Worm (Caenorhabditis elegans) whole organism, L4 larva: ENCODE results near the gene fbxb-98.

ENCODE experiments used
- D1046.2 ChIP-seq: fragments of 200-800 bp; sonication (Bioruptor generic); IDR thresholded peaks from 2 replicates; pipeline ENCODE4 v1.3.6; 2022; ENCODE audit warnings: missing genetic modification characterization, missing compliant biosample characterization
- F10B5.3 ChIP-seq: sonication (generic microtip); optimal IDR thresholded peaks from 2 replicates; lab custom pipeline; 2016; ENCODE audit warnings: mild to moderate bottlenecking, missing genetic modification characterization, missing compliant biosample characterization
- F44E2.7 ChIP-seq: fragments of 200-800 bp; sonication (Bioruptor generic); IDR thresholded peaks from 2 replicates; pipeline ENCODE4 v2.1.2; 2022; ENCODE audit warnings: missing genetic modification characterization, missing compliant biosample characterization
- T20F7.1 ChIP-seq: fragments of 200-800 bp; sonication (Bioruptor generic); optimal IDR thresholded peaks from 2 replicates; lab custom pipeline; 2018; ENCODE audit warnings: mild to moderate bottlenecking, missing genetic modification characterization, missing compliant biosample characterization
- T26A8.4 ChIP-seq: fragments of 200-800 bp; sonication (Bioruptor generic); IDR thresholded peaks from 2 replicates; pipeline ENCODE4 v1.3.6; 2022; ENCODE audit warnings: missing genetic modification characterization, missing compliant biosample characterization
- Y48G9A.11 ChIP-seq: fragments of 200-800 bp; sonication (Bioruptor generic); IDR thresholded peaks from 2 replicates; pipeline ENCODE4 v1.3.6; 2022; ENCODE audit warnings: missing genetic modification reagents, missing genetic modification characterization, missing compliant biosample characterization
- attf-4 ChIP-seq: sonication (generic microtip); optimal IDR thresholded peaks from 3 replicates; lab custom pipeline; 2017; ENCODE audit warnings: missing biosample characterization, missing genetic modification characterization
- ceh-32 ChIP-seq: sonication (generic microtip); optimal IDR thresholded peaks from 2 replicates; lab custom pipeline; 2016; ENCODE audit warnings: mild to moderate bottlenecking, missing genetic modification characterization, missing compliant biosample characterization; ENCODE audit not compliant: poor library complexity
- daf-12 ChIP-seq: fragments of 150-350 bp; optimal IDR thresholded peaks from 2 replicates; lab custom pipeline; 2014; ENCODE audit warnings: missing biosample characterization, missing genetic modification reagents, missing genetic modification characterization
- daf-16 ChIP-seq, 3 experiments: sonication (generic microtip); optimal IDR thresholded peaks; 2 replicates each; lab custom pipeline; 2016 to 2017; ENCODE audit warnings: missing genetic modification characterization in 3 of 3, missing genetic modification reagents in 3 of 3, mild to moderate bottlenecking in 2 of 3, missing compliant biosample characterization in 2 of 3, missing biosample characterization in 1 of 3, moderate library complexity in 1 of 3
- dmd-6 ChIP-seq: fragments of 200-800 bp; sonication (Bioruptor generic); IDR thresholded peaks from 2 replicates; pipeline ENCODE4 v1.3.6; 2022; ENCODE audit warnings: missing genetic modification reagents, missing genetic modification characterization, missing compliant biosample characterization
- egl-27 ChIP-seq: sonication (generic microtip); optimal IDR thresholded peaks from 3 replicates; lab custom pipeline; 2017; ENCODE audit warnings: missing biosample characterization, missing genetic modification reagents, missing genetic modification characterization
- fkh-10 ChIP-seq: fragments of 150-350 bp; optimal IDR thresholded peaks from 2 replicates; lab custom pipeline; 2014; ENCODE audit warnings: missing biosample characterization, missing genetic modification reagents, missing genetic modification characterization
- hlh-11 ChIP-seq: fragments of 200-800 bp; sonication (Bioruptor generic); optimal IDR thresholded peaks from 2 replicates; lab custom pipeline; 2018; ENCODE audit warnings: mild to moderate bottlenecking, missing genetic modification characterization, missing compliant biosample characterization
- hlh-30 ChIP-seq: sonication (generic microtip); optimal IDR thresholded peaks from 2 replicates; lab custom pipeline; 2017; ENCODE audit warnings: antibody characterized with exemption, mild to moderate bottlenecking, missing genetic modification characterization, missing compliant biosample characterization; ENCODE audit not compliant: insufficient read depth
- hmg-1.1 ChIP-seq: fragments of 200-800 bp; sonication (Bioruptor generic); IDR thresholded peaks from 2 replicates; pipeline ENCODE4 v1.3.6; 2022; ENCODE audit warnings: missing genetic modification reagents, missing genetic modification characterization, missing compliant biosample characterization
- lin-29 ChIP-seq: fragments of 200-800 bp; sonication (Bioruptor generic); IDR thresholded peaks from 2 replicates; pipeline ENCODE4 v1.3.6; 2022; ENCODE audit warnings: missing genetic modification reagents, missing genetic modification characterization, missing compliant biosample characterization
- nhr-10 ChIP-seq: fragments of 150-350 bp; optimal IDR thresholded peaks from 2 replicates; lab custom pipeline; 2014; ENCODE audit warnings: missing biosample characterization, missing genetic modification characterization
- nhr-111 ChIP-seq: fragments of 200-800 bp; sonication (Bioruptor generic); optimal IDR thresholded peaks from 2 replicates; lab custom pipeline; 2018; ENCODE audit warnings: mild to moderate bottlenecking, missing genetic modification characterization, missing compliant biosample characterization
- nhr-25 ChIP-seq: sonication (generic microtip); optimal IDR thresholded peaks from 2 replicates; lab custom pipeline; 2017; ENCODE audit warnings: missing genetic modification characterization, mild to moderate bottlenecking, missing compliant biosample characterization, antibody characterized with exemption, moderate library complexity, borderline replicate concordance; ENCODE audit not compliant: insufficient read depth
- nhr-28 ChIP-seq: fragments of 150-350 bp; optimal IDR thresholded peaks from 2 replicates; lab custom pipeline; 2014; ENCODE audit warnings: missing biosample characterization, missing genetic modification characterization
- nhr-42 ChIP-seq: fragments of 200-800 bp; sonication (Bioruptor generic); IDR thresholded peaks from 2 replicates; pipeline ENCODE4 v1.3.6; 2022; ENCODE audit warnings: missing genetic modification characterization, missing compliant biosample characterization
- nhr-48 ChIP-seq: sonication (generic microtip); optimal IDR thresholded peaks from 2 replicates; lab custom pipeline; 2016; ENCODE audit warnings: mild to moderate bottlenecking, missing genetic modification characterization, missing compliant biosample characterization
- nhr-6 ChIP-seq: fragments of 150-350 bp; optimal IDR thresholded peaks from 2 replicates; lab custom pipeline; 2014; ENCODE audit warnings: missing biosample characterization, missing genetic modification characterization
- pqm-1 ChIP-seq: sonication (generic microtip); optimal IDR thresholded peaks from 2 replicates; lab custom pipeline; 2017; ENCODE audit warnings: missing biosample characterization, missing genetic modification characterization
- rbr-2 ChIP-seq: sonication (generic microtip); optimal IDR thresholded peaks from 2 replicates; lab custom pipeline; 2016; ENCODE audit warnings: missing genotype, missing genetic modification characterization, missing compliant biosample characterization
- saeg-2 ChIP-seq: fragments of 200-800 bp; sonication (Bioruptor generic); IDR thresholded peaks from 2 replicates; pipeline ENCODE4 v1.3.6; 2022; ENCODE audit warnings: missing genetic modification reagents, missing genetic modification characterization, missing compliant biosample characterization
- set-16 ChIP-seq: fragments of 200-800 bp; sonication (Bioruptor generic); IDR thresholded peaks from 2 replicates; pipeline ENCODE4 v1.3.6; 2022; ENCODE audit warnings: missing genetic modification reagents, missing genetic modification characterization, missing compliant biosample characterization
- spr-3 ChIP-seq: fragments of 200-800 bp; sonication (Bioruptor generic); optimal IDR thresholded peaks from 2 replicates; lab custom pipeline; 2018; ENCODE audit warnings: mild to moderate bottlenecking, missing genetic modification characterization, missing compliant biosample characterization
- tag-97 ChIP-seq: fragments of 200-800 bp; sonication (Bioruptor generic); IDR thresholded peaks from 2 replicates; pipeline ENCODE4 v1.3.6; 2022; ENCODE audit warnings: missing genetic modification characterization, missing compliant biosample characterization
- unc-130 ChIP-seq: sonication (generic microtip); optimal IDR thresholded peaks from 2 replicates; lab custom pipeline; 2016; ENCODE audit warnings: missing genetic modification reagents, missing genetic modification characterization, missing compliant biosample characterization
- unc-62 ChIP-seq, 3 experiments: fragments of 150-350 bp in 1 of 3; sonication (generic microtip); optimal IDR thresholded peaks in 2 of 3; peaks in 1 of 3; 1 replicate in 1 of 3; 2 replicates in 2 of 3; lab custom pipeline; 2014 to 2017; ENCODE audit warnings: missing biosample characterization in 3 of 3, missing genetic modification characterization in 3 of 3, missing genetic modification reagents in 3 of 3, missing genotype in 1 of 3
- zag-1 ChIP-seq: fragments of 150-350 bp; optimal IDR thresholded peaks from 2 replicates; lab custom pipeline; 2014; ENCODE audit warnings: missing biosample characterization, missing genetic modification characterization
- zfp-3 ChIP-seq: fragments of 200-800 bp; sonication (Bioruptor generic); conservative IDR thresholded peaks from 2 replicates; pipeline ENCODE4 v1.3.6; 2022; ENCODE audit warnings: missing genetic modification reagents, missing genetic modification characterization, missing compliant biosample characterization
- zip-11 ChIP-seq: fragments of 200-800 bp; sonication (Bioruptor generic); IDR thresholded peaks from 2 replicates; pipeline ENCODE4 v1.3.6; 2022; ENCODE audit warnings: missing genetic modification characterization, missing compliant biosample characterization
- zip-2 ChIP-seq: fragments of 150-350 bp; optimal IDR thresholded peaks from 2 replicates; lab custom pipeline; 2014; ENCODE audit warnings: missing biosample characterization, missing genetic modification characterization
- ztf-11 ChIP-seq: fragments of 150-350 bp; optimal IDR thresholded peaks from 2 replicates; lab custom pipeline; 2014; ENCODE audit warnings: missing biosample characterization, missing genetic modification characterization

Gene fbxb-98

DNA sequence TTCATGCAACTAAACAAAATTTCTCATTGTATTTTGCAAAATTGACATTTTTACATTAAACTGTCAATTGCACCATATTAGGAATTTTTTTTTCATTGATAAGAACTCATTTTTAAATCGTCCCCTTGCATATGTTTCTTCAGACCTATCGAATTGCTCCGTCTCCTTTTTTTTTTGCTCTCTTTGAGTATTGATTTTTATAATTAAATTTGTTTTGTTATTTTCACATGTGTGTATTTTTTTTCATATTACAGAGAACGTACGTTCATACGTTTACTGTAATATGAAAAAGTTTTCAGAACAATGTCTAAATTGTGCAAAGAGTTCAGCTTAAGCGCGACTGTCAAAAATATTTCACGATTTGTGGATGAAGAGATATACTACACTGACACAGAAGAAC is 6.7 kb downstream of the fbxb-98 start, which contains the start of gene math-14:
Gene math-14, plus strand, starts transcription at position 301 of the 400 bp plus-strand sequence.
- TF ChIP-seq egl-27 (tag; lab: Kevin White, UChicago): no peak
- TF ChIP-seq F44E2.7 (GFP tag; lab: Robert Waterston, UW): no peak
- no peak for TF ChIP-seq daf-16 (GFP tag; optimal IDR thresholded peaks at IDR 0.05; lab: Kevin White, UChicago)
- TF ChIP-seq daf-16 (tag; optimal IDR thresholded peaks at IDR 0.05; lab: Kevin White, UChicago): peak; percentile 24
- no peak for TF ChIP-seq hlh-30 (tag; lab: Kevin White, UChicago)
- no peak for TF ChIP-seq nhr-111 (GFP tag; lab: Kevin White, UChicago)
- TF ChIP-seq nhr-10: no peak

DNA sequence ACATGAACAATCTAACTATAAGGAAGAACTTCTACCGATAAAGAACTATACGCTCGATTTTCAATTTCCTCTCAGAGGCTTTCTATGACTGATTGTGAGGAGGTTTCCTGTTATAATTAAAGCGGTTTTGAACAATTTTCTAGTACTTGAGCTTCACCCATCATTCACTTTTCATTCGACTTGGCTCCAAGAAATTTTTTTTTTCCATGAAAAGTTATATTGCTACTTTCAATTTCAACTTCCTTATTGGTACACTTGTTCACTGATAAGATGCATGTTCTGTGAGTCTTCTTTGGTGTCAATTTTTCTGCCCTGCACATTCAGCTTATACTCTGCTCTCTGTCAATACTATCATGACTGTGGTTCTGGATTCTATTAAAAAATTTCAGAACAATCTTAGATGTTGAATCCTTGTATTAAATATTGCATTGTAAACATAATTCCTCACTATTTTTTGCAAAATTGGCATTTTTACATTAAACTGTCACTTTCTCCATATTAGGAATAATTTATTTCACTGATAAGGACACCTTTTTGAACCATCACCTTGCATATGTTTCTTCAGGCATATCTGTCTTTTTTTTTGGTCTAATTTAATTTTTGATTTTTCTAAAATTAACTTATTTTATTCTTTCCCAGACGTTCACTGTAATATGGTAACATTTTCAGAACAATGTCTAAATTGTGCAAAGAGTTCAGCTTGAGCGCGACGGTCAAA is 8.6 kb downstream of the fbxb-98 start, which contains the start of gene math-10:
Gene math-10, plus strand, starts transcription at position 668 of the 718 bp plus-strand sequence.
- peak; percentile 33 for TF ChIP-seq nhr-28 (tag; lab: Kevin White, UChicago)
- no peak for TF ChIP-seq lin-29 (GFP tag; lab: Robert Waterston, UW)
- peak; percentile 55 for TF ChIP-seq dmd-6
- TF ChIP-seq unc-62 (GFP tag; optimal IDR thresholded peaks at IDR 0.05 in 1 of 2; lab: Kevin White, UChicago): peak in 1 of 2 experiments; percentile 79
- no peak for TF ChIP-seq unc-62 (tag; optimal IDR thresholded peaks at IDR 0.05; lab: Kevin White, UChicago)
- peak; percentile 54 for TF ChIP-seq hlh-11 (tag; lab: Kevin White, UChicago)
- TF ChIP-seq pqm-1 (tag; lab: Kevin White, UChicago): peak; percentile 8

ce11 chrII:1875658-1876057 is 13.2 kb downstream of the fbxb-98 start, which contains the start of gene math-13:
math-13 (plus strand) TSS chrII:1875958.
- TF ChIP-seq fkh-10: no peak
- TF ChIP-seq tag-97 (GFP tag; lab: Robert Waterston, UW): no peak
- TF ChIP-seq zip-11 (GFP tag; lab: Robert Waterston, UW): no peak
- no peak for TF ChIP-seq daf-12
- no peak for TF ChIP-seq zag-1 (tag; lab: Kevin White, UChicago)
- no peak for TF ChIP-seq nhr-25 (tag; lab: Kevin White, UChicago)
- no peak for TF ChIP-seq Y48G9A.11 (GFP tag; lab: Robert Waterston, UW)
- TF ChIP-seq ceh-32 (tag; lab: Kevin White, UChicago): no peak

DNA sequence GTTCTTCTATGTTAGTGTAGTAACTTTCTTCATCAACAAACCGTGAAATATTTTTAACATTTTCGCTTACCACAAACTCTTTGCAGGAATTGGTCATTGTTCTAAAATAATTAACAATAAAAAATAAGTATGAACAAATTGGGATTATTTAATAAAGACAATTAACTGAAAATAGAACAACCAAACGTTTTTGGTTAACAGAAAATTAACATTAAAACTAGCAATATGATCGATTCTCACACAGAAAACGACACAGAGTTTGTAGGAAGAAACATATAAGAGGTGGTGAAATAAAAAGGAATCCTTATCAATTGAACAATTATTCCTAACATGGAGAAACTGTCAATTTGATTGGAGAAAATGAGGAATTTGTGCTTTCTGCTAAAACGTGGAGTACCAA is 16.2 kb downstream of the fbxb-98 start, which contains the start of gene math-16:
Gene math-16, minus strand, starts transcription at position 101 of the 400 bp plus-strand sequence.
- no peak for TF ChIP-seq unc-130 (GFP tag; lab: Kevin White, UChicago)
- no peak for TF ChIP-seq attf-4 (tag; lab: Kevin White, UChicago)
- no peak for TF ChIP-seq zfp-3 (GFP tag; lab: Robert Waterston, UW)
- no peak for TF ChIP-seq unc-62 (GFP tag; optimal IDR thresholded peaks at IDR 0.05 in 1 of 2; lab: Kevin White, UChicago)
- no peak for TF ChIP-seq unc-62 (tag; optimal IDR thresholded peaks at IDR 0.05; lab: Kevin White, UChicago)
- TF ChIP-seq egl-27 (tag; lab: Kevin White, UChicago): no peak
- no peak for TF ChIP-seq set-16 (GFP tag; lab: Robert Waterston, UW)
- no peak for TF ChIP-seq ztf-11 (tag; lab: Kevin White, UChicago)
- no peak for TF ChIP-seq nhr-42 (GFP tag; lab: Robert Waterston, UW)
- no peak for TF ChIP-seq F44E2.7 (GFP tag; lab: Robert Waterston, UW)
- no peak for TF ChIP-seq hmg-1.1 (GFP tag; lab: Robert Waterston, UW)
- TF ChIP-seq T26A8.4 (GFP tag; lab: Robert Waterston, UW): no peak
- TF ChIP-seq F10B5.3: no peak
- no peak for TF ChIP-seq saeg-2
- TF ChIP-seq nhr-6: no peak
- no peak for TF ChIP-seq D1046.2 (GFP tag; lab: Robert Waterston, UW)
- TF ChIP-seq zip-2 (tag; lab: Kevin White, UChicago): no peak
- TF ChIP-seq nhr-48 (tag; lab: Kevin White, UChicago): no peak
- TF ChIP-seq spr-3 (GFP tag; lab: Kevin White, UChicago): no peak
- TF ChIP-seq T20F7.1 (GFP tag; lab: Kevin White, UChicago): no peak
- TF ChIP-seq rbr-2 (tag; lab: Kevin White, UChicago): no peak
